Fruit fly (Drosophila melanogaster): ENCODE results near the gene CG7320.

DNA sequence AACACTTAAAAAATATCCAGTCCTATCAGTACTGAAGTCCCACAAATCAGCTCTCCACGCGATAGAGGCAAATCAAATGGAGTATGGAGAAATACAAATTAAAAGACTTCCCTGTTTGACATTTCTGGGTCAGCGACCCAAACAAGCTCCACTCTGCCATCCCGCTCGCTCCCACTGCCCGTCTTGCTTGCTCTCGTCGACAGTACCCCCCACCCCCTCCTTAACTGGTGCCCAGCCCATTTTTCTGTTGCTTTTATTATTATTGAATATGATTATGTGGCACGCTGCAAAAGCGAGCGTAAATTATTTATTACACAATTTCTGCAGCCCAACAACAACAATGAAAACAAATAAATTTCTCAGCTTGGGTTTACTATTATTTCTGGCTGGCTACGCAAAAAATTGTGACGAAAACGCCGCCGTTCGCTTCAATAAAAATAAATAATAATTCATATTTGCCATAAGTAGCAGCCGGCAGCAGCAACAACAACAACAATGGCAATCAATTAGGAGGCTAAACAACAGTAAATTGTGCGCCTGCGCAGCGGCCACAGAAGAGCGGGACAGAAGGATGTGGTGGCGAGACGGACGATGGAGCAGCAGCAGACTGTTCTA lies 12.7 kb upstream of the CG7320 start:
- TF ChIP-seq CTCF (optimal IDR thresholded peaks at IDR 0.05) (no peak), CG8478 (optimal IDR thresholded peaks at IDR 0.05) (no peak)

Measured in S2 (cell line).